Fruit fly (Drosophila melanogaster) whole organism: ENCODE results near the gene CG6893.

Experiments used
- CG8478 ChIP-seq: fragments of >200 bp; optimal IDR thresholded peaks from 2 replicates; lab custom pipeline; 2018; ENCODE audit warnings: inconsistent platforms
- Dll ChIP-seq: fragments of >200 bp; optimal IDR thresholded peaks from 2 replicates; lab custom pipeline; 2017
- EcR ChIP-seq, 2 experiments: fragments of >200 bp; optimal IDR thresholded peaks; 2 replicates each; lab custom pipeline; 2017; ENCODE audit warnings: missing biosample characterization in 2 of 2, missing genetic modification characterization in 2 of 2, missing genetic modification reagents in 2 of 2
- pan ChIP-seq: fragments of >200 bp; optimal IDR thresholded peaks from 2 replicates; lab custom pipeline; 2017
- psq ChIP-seq: fragments of >200 bp; optimal IDR thresholded peaks from 2 replicates; lab custom pipeline; 2017
- usp ChIP-seq: fragments of >200 bp; optimal IDR thresholded peaks from 2 replicates; lab custom pipeline; 2017; ENCODE audit warnings: missing biosample characterization, missing genetic modification characterization, mixed read lengths

The CG6893 gene

DNA sequence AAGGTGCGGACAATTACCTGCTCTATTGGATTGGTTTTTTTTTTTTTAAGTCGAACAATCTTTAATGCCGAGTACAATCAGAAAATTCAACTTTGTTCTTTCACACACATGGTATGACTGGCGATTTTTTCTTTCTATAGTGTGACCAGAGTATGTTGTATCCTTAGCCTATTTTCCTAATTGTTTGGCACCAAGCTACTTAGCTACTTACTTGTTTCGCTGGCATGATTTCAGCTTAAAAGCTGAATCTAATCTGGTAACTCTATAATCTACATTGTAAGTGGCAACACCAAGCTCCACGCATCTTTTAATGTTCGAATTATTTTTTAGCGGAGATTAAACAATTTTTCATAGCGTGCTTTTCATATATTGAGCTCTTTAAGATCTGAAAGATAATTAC, 29.2 kb downstream of the CG6893 start, which contains the start of gene CG12477:
Gene CG12477, minus strand, starts transcription at position 101 of the 400 bp plus-strand sequence.
- TF ChIP-seq usp (GFP tag; lab: Kevin White, UChicago) (no peak), CG8478 (lab: Kevin White, UChicago) (no peak), pan (lab: Kevin White, UChicago) (no peak), Dll (lab: Kevin White, UChicago) (no peak), psq (lab: Kevin White, UChicago) (no peak), EcR (GFP tag; optimal IDR thresholded peaks at IDR 0.05; lab: Kevin White, UChicago) (no peak)

- TF ChIP-seq psq (lab: Kevin White, UChicago) = no peak
- TF ChIP-seq usp (GFP tag; lab: Kevin White, UChicago) = no peak
- TF ChIP-seq CG8478 (lab: Kevin White, UChicago) = no peak
- no peak for TF ChIP-seq Dll (lab: Kevin White, UChicago)
- no peak for TF ChIP-seq EcR (GFP tag; optimal IDR thresholded peaks at IDR 0.05; lab: Kevin White, UChicago)
- TF ChIP-seq pan (lab: Kevin White, UChicago) = no peak
Measured at dm6 chr3L:18742935-18743466, 49.0 kb downstream of the CG6893 start.

dm6 chr3L:18743679-18744078, 49.7 kb downstream of the CG6893 start:
- no peak for TF ChIP-seq pan (lab: Kevin White, UChicago)
- no peak for TF ChIP-seq psq (lab: Kevin White, UChicago)
- TF ChIP-seq Dll (lab: Kevin White, UChicago) = no peak
- no peak for TF ChIP-seq CG8478 (lab: Kevin White, UChicago)
- TF ChIP-seq usp (GFP tag; lab: Kevin White, UChicago) = no peak

dm6 chr3L:18744188-18744587, 50.2 kb downstream of the CG6893 start, which contains the start of gene CG6885:
Gene CG6885, plus strand, starts transcription at chr3L:18744488.
- TF ChIP-seq psq (lab: Kevin White, UChicago) (no peak), Dll (lab: Kevin White, UChicago) (no peak), CG8478 (lab: Kevin White, UChicago) (no peak), usp (GFP tag; lab: Kevin White, UChicago) (no peak), pan (lab: Kevin White, UChicago) (no peak), EcR (GFP tag; optimal IDR thresholded peaks at IDR 0.05; lab: Kevin White, UChicago) (no peak)
